Fruit fly (Drosophila melanogaster): Measurements from ENCODE around the gene Elys.
A peak's percentile ranks its signal among the peaks of the same experiment; 100 is the strongest.

The Elys gene

DNA sequence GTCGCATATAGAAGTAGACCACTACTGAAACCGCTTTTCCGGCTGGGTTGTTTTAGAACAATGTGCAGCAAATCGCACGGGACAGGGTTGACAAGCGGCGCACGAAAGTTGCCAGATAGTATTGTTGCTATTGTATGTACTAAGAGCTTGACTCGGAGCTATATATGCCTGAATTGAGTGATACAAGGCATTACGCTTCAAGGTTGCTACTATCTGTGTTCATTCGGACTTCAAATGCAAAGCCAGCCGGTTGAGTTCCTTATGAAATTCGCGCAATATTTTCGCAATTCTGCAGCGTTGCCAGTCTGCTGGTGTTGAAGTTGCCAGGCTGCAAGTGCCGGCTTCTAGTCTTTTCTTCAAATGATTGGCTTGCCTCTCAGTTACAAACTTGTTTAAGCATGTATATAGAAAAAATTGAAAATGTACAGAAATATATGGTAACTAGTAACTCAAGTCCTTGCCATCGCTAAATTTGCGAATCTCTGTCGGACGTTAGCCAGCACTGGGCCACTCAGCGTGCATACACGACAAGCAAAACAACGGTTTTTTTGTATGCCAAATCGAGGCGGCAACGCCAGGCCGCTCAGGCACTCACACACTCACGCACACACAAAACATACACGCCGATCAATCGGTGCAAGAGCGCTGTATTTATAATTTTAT is at the start of gene Elys, which contains the start of gene Ranbp21 (continued):
- TF ChIP-seq CG4360 (GFP tag; IDR thresholded peaks at IDR 0.05) (no peak), Abd-B (GFP tag; optimal IDR thresholded peaks at IDR 0.05) (peak; percentile 37), Atf3 (GFP tag; optimal IDR thresholded peaks at IDR 0.05) (peak; percentile 32), Dad (GFP tag; optimal IDR thresholded peaks at IDR 0.05) (peak; percentile 65), CG14710 (tag; optimal IDR thresholded peaks at IDR 0.05) (peak; percentile 71), knrl (GFP tag; IDR thresholded peaks at IDR 0.05; ENCODE audit: partially characterized antibody) (peak; percentile 61), ind (GFP tag; optimal IDR thresholded peaks at IDR 0.05) (peak; percentile 59), CG43689 (GFP tag; IDR thresholded peaks at IDR 0.05) (no peak; the same call in 1 of the 2 replicates), row (GFP tag; IDR thresholded peaks at IDR 0.05) (peak; percentile 70), Vsx1 (GFP tag; optimal IDR thresholded peaks at IDR 0.05) (no peak), Dek (tag; optimal IDR thresholded peaks at IDR 0.05) (no peak), Sox100B (GFP tag; optimal IDR thresholded peaks at IDR 0.05) (no peak), CG7271 (tag; optimal IDR thresholded peaks at IDR 0.05) (no peak), sd (tag; optimal IDR thresholded peaks at IDR 0.05) (no peak), dm (GFP tag; optimal IDR thresholded peaks at IDR 0.05) (peak; percentile 86), hbn (GFP tag; IDR thresholded peaks at IDR 0.05; ENCODE audit: partially characterized antibody) (no peak), Rx (GFP tag; IDR thresholded peaks at IDR 0.05) (peak; percentile 57), tx (GFP tag; optimal IDR thresholded peaks at IDR 0.05) (peak; percentile 58), pan (optimal IDR thresholded peaks at IDR 0.05) (no peak), pan (GFP tag; optimal IDR thresholded peaks at IDR 0.05 in 1 of 2, IDR thresholded peaks at IDR 0.05 in 1 of 2) (peak in 1 of 2 experiments; percentile 68), Ada2b (GFP tag; IDR thresholded peaks at IDR 0.05) (no peak), Dip3 (GFP tag; optimal IDR thresholded peaks at IDR 0.05) (peak; percentile 73), CG15601 (tag; optimal IDR thresholded peaks at IDR 0.05) (no peak), CG6854 (GFP tag; optimal IDR thresholded peaks at IDR 0.05) (no peak), Mad (GFP tag; optimal IDR thresholded peaks at IDR 0.05) (peak; percentile 62), CG30431 (GFP tag; optimal IDR thresholded peaks at IDR 0.05) (peak; percentile 15), z (GFP tag; IDR thresholded peaks at IDR 0.05) (no peak), eyg (GFP tag; optimal IDR thresholded peaks at IDR 0.05) (peak; percentile 15), CG4707 (GFP tag; optimal IDR thresholded peaks at IDR 0.05) (no peak), eve (GFP tag; optimal IDR thresholded peaks at IDR 0.05) (no peak), ewg (GFP tag; optimal IDR thresholded peaks at IDR 0.05) (no peak), Fer1 (GFP tag; optimal IDR thresholded peaks at IDR 0.05) (no peak), nom (GFP tag; optimal IDR thresholded peaks at IDR 0.05) (no peak), jing (GFP tag; optimal IDR thresholded peaks at IDR 0.05) (no peak), salm (tag; optimal IDR thresholded peaks at IDR 0.05) (no peak), cg (GFP tag; optimal IDR thresholded peaks at IDR 0.05) (peak; percentile 69), Xbp1 (GFP tag; optimal IDR thresholded peaks at IDR 0.05) (peak; percentile 67), insv (GFP tag; optimal IDR thresholded peaks at IDR 0.05) (peak in 1 of 2 experiments; percentile 28), CG10267 (tag; optimal IDR thresholded peaks at IDR 0.05) (peak; percentile 93), Adf1 (GFP tag; IDR thresholded peaks at IDR 0.05) (no peak), nmo (GFP tag; optimal IDR thresholded peaks at IDR 0.05) (peak; percentile 72), run (tag; optimal IDR thresholded peaks at IDR 0.05) (no peak), Awh (GFP tag; IDR thresholded peaks at IDR 0.05) (0 out of 2 replicates have a peak, but pooled peaks have one; percentile 29), Hsf (GFP tag; optimal IDR thresholded peaks at IDR 0.05) (peak; percentile 69), Mrtf (GFP tag; IDR thresholded peaks at IDR 0.05) (no peak), Lpt (GFP tag; optimal IDR thresholded peaks at IDR 0.05) (no peak), dysf (GFP tag; IDR thresholded peaks at IDR 0.05) (peak; percentile 55), twi (tag; optimal IDR thresholded peaks at IDR 0.05) (no peak), CG7745 (tag; optimal IDR thresholded peaks at IDR 0.05) (no peak), lola (GFP tag; optimal IDR thresholded peaks at IDR 0.05) (peak in 1 of 3 experiments; percentile 51)

Measured in whole organism, embryonic.